Worm (Caenorhabditis elegans): ENCODE measurements around the gene F10E7.1.

The F10E7.1 gene

DNA sequence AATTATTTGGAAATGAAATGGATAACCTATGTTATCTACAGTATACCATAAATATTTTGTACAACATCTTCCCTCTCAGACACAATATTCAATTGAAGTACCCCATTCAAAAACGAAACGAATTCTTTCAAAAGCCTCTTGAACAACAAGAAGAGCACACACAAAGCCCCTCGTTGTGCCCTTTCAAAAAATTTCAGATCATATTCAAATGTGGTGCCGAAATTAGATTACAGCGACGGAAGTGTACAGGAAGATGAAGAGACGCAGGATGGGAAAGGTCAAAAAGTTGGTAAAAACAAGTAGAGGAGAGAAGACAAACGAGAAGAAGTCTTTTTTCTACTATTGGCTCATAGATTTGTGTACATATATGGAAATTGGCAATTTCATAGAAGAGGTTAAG is 49.6 kb downstream of the F10E7.1 start:
- TF ChIP-seq ZK546.5 (tag; optimal IDR thresholded peaks at IDR 0.05) (no peak), fkh-10 (GFP tag; optimal IDR thresholded peaks at IDR 0.05) (peak; percentile 15)

Data from whole organism, L3 larva.